Worm (Caenorhabditis elegans) whole organism, L4 larva: ENCODE data around the gene rheb-1.

Source experiments
- mxl-2 ChIP-seq: fragments of 200-800 bp; sonication (Bioruptor generic); conservative IDR thresholded peaks from 2 replicates; pipeline ENCODE4 v1.3.6; 2022; ENCODE audit warnings: missing genetic modification reagents, missing genetic modification characterization, missing compliant biosample characterization
- nhr-11 ChIP-seq: fragments of 150-350 bp; optimal IDR thresholded peaks from 2 replicates; lab custom pipeline; 2014; ENCODE audit warnings: missing biosample characterization, missing genetic modification characterization

DNA sequence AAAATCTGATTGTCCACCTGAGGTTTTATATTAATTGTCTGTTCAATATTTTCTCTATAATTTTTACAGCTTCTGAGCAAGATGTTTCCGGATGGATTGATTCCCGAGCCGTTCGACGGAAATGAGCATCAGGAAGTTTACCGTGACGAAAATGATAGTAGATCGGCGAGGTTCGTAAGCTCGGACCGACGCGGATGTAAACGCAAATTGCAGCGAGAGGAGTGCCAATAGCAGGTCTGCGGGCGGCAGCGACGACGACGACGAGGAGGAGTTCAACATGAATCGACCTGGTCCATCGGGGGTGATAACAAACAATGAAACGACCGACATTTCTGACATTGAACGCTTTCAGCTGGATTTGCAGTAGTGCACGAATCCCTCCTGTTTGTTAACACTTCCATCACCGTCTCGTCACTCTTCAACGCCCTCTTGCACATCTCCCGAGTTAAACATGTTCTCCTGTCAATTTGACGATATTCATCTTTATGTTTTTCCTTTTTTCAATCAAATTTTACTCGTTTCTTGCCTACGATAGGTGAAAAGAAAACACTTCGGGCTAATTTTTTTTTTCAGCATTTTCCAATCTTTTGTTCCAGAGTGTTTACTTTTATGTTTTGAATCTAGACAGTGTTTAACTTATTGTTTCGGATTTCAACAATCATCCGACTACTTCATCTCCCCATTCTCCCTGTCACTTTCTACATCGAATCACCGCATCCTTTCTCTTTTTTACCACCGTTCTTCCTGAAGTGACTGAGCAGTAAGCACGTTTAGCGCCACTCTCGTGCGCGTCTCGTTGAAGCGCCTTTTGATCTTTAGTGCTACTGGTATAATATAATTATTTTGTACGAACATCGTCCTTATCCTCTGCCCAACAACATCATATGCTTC lies 6.3 kb upstream of the rheb-1 start:
- TF ChIP-seq nhr-11: no peak
- TF ChIP-seq mxl-2: no peak
